Worm (Caenorhabditis elegans): Measurements from ENCODE around the gene C46F11.4.

- TF ChIP-seq dao-5 (tag; optimal IDR thresholded peaks at IDR 0.05), result no peak
- TF ChIP-seq him-1 (tag; optimal IDR thresholded peaks at IDR 0.05), result no peak
- no peak for TF ChIP-seq W03F9.2 (tag; optimal IDR thresholded peaks at IDR 0.05)
Measured at ce11 chrIII:3672839-3673238, 8.7 kb upstream of the C46F11.4 start.
